Fruit fly (Drosophila melanogaster) Kc167 (cell line): ENCODE data around the gene CG18088.

Source experiments
- Myc ChIP-seq: fragments of >200 bp; optimal IDR thresholded peaks from 2 replicates; lab custom pipeline; 2017; ENCODE audit warnings: missing external identifiers
- Sin3A ChIP-seq: fragments of >200 bp; optimal IDR thresholded peaks from 2 replicates; lab custom pipeline; 2018; ENCODE audit warnings: missing external identifiers
- h ChIP-seq: fragments of >200 bp; optimal IDR thresholded peaks from 3 replicates; lab custom pipeline; 2018; ENCODE audit warnings: missing external identifiers
- insv ChIP-seq: fragments of >200 bp; optimal IDR thresholded peaks from 3 replicates; lab custom pipeline; 2018; ENCODE audit warnings: missing external identifiers
- psq ChIP-seq: fragments of >200 bp; optimal IDR thresholded peaks from 2 replicates; lab custom pipeline; 2017; ENCODE audit warnings: missing external identifiers
- ttk ChIP-seq: sonication (Bioruptor generic); optimal IDR thresholded peaks from 2 replicates; lab custom pipeline; 2017; ENCODE audit warnings: missing external identifiers

CG18088 gene

DNA sequence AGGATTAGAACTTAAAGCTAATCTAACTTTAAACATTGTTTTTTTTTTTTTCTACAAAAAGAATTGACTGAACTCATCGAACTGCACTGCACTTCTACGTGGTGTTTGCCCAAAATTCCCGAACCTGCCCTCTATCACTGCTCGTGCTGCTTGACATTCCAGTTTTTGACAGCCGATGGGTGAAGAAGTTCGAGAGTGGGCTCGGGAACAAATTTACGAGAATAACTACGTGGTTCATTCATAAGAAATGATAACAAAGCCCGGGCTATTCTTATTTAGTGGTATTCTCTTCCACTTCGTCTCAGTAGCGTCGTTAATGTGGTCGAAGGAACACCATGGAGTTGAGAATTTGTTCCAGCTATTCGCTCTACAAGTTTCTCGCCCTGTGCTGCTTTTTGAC, at the start of gene CG18088:
TSS of gene CG18088 (plus strand) at position 301 of the 400 bp plus-strand sequence.
- TF ChIP-seq Myc (lab: Kevin White, UChicago) (no peak), insv (lab: Kevin White, UChicago) (no peak), h (lab: Kevin White, UChicago) (no peak), Sin3A (lab: Kevin White, UChicago) (no peak), ttk (lab: Kevin White, UChicago) (no peak), psq (lab: Kevin White, UChicago) (no peak)

DNA sequence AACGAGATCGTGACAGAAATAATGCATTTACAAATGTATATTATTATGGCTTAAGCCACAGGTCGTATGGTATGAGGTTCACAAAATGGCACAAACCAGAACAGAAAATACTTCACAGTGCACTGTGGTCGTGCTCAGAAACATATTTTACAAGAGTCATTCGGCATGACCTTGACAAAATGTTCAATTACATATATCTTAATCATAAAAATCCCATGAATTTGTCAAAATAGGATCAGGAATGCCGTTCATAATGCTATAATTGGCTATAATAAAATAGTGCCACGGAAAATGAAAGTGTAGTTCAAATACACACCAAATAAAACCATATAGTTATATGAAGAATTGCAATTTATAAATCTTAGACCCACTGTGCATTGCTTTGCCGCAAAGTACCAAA, 47.7 kb upstream of the CG18088 start:
- TF ChIP-seq h (lab: Kevin White, UChicago) (no peak), Sin3A (lab: Kevin White, UChicago) (no peak), psq (lab: Kevin White, UChicago) (no peak), Myc (lab: Kevin White, UChicago) (no peak), ttk (lab: Kevin White, UChicago) (no peak), insv (lab: Kevin White, UChicago) (no peak)

DNA sequence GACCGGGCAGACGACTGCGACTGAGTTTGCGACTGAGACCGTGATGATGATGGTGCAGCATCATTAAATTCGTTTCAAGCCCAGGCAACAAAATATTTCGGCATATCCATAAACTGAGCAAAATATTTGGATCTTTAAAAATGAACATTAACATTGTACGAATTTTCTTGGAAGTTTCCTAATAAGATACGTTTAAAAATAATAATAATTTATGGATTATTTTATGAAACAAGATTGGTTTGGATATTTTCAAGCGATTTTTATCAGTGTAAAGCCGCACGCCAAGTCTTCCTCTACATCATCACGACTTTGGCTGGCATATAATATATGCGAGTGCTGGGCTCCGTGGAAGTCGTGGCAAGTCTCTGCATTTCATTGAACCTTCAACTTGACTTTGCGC, 47.0 kb upstream of the CG18088 start:
- TF ChIP-seq psq (lab: Kevin White, UChicago) (no peak), Myc (lab: Kevin White, UChicago) (no peak)

DNA sequence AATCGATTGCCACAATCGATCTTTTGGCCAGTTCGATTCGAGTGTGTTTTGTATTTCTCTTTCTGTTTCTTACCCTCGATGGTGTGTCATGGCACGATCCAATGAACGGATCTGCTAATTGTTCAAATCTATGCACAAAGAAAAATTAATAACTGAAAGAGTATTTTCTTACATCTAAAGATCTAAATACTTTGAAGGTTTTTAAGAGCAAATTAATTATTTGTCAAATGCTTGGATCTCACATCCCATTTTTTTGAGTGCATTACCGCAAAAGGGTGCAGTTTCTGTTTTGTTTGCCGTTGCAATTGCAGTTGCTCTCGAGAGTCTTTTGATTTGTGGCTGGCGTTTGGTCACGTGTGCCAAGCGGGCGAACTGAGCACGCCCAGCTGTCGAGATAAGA, 45.4 kb upstream of the CG18088 start:
- TF ChIP-seq h (lab: Kevin White, UChicago), result no peak
- no peak for TF ChIP-seq Myc (lab: Kevin White, UChicago)
- no peak for TF ChIP-seq Sin3A (lab: Kevin White, UChicago)
- TF ChIP-seq ttk (lab: Kevin White, UChicago), result no peak
- TF ChIP-seq insv (lab: Kevin White, UChicago), result no peak
- TF ChIP-seq psq (lab: Kevin White, UChicago), result no peak

DNA sequence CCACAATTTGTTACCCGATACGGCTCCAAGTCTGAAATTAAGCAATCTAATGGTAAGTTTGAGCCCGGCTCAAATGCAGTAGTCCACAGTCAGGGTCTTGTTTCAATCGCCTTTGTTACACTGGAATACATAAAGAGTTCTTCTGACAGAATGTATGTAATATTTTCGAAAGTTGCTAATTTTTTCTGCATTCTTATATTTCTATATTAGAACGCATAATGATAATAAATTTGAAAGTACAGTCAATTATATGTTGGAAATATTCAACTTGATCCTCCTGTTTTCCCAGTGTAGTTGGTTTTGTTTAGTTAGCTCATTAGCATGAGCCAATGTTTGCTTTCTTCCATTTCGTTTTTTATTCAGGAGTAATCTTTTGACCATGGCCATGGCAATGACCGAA, 43.9 kb upstream of the CG18088 start:
- no peak for TF ChIP-seq insv (lab: Kevin White, UChicago)
- TF ChIP-seq Sin3A (lab: Kevin White, UChicago), result no peak
- no peak for TF ChIP-seq ttk (lab: Kevin White, UChicago)
- no peak for TF ChIP-seq h (lab: Kevin White, UChicago)
- no peak for TF ChIP-seq Myc (lab: Kevin White, UChicago)
- TF ChIP-seq psq (lab: Kevin White, UChicago), result no peak

DNA sequence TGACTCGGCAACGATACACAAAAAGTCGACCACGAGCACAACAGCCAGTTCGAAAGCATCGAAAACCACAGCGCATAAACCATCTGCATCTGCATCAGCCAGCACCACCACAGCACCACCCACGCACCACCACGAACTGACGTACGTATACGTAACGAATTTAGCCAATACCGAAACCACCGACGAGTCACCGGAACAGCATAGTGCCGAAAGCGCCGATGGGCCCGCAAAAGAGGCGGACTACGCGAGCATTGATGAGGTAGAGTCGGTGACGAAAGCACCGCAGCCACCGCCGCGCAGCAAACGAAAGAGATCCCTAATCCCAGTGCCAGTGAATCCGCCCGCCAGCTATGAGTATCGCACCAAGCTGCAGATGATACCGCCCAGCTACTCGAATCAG, 36.2 kb upstream of the CG18088 start:
- TF ChIP-seq h (lab: Kevin White, UChicago), result no peak
- TF ChIP-seq ttk (lab: Kevin White, UChicago), result no peak
- TF ChIP-seq Myc (lab: Kevin White, UChicago), result no peak
- TF ChIP-seq insv (lab: Kevin White, UChicago), result no peak
- no peak for TF ChIP-seq psq (lab: Kevin White, UChicago)
- no peak for TF ChIP-seq Sin3A (lab: Kevin White, UChicago)

DNA sequence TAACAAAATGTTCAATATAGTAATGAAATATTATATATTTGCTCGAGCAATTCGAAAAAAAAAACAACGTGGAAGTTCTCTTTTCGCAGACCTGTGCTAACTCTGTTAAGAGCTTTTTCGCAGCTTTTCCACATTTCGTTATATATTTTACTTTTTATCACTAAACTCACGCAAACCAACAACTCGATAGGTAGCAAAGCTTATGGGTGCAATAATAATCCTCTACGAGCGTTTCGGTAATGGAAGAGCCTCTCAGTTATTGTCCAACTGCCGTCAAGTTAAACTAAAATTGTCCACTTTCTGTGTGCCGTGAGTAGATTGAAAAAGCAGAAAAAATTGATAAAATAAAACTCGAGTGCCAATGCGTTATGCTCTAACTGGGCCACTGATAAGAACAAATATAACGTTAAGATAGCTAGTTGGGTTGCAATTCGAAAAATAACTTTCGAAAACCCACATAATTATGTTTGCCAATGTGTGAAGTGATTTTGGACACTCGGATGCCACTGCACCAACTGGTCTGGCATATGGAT, 33.6 kb upstream of the CG18088 start, which contains the start of gene Tsp29Fa:
TSS of gene Tsp29Fa (plus strand) at position 253 of the 533 bp plus-strand sequence.
- TF ChIP-seq ttk (lab: Kevin White, UChicago) (no peak), h (lab: Kevin White, UChicago) (no peak), Myc (lab: Kevin White, UChicago) (no peak), insv (lab: Kevin White, UChicago) (no peak), Sin3A (lab: Kevin White, UChicago) (no peak), psq (lab: Kevin White, UChicago) (no peak)

DNA sequence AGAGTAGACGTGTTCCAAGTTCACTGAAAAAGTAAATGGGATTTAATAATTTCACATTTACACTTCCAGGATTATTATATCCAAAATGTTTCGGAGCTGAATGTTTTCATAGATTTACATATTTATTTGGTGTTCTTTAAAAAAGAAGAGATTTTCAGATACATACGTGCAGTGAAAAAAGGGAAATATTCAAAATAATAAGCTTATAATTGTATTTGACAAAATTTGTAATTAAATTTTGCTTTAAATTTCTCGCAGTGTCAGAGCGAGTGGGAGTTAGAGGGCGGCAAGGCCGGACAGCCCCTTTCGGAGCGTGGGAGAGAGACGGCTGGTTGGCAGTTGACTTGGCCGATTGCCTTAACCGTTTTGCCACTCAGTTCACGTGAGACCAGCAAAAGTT, 30.3 kb upstream of the CG18088 start, which contains the start of gene Tsp29Fb:
TSS of gene Tsp29Fb (plus strand) at position 388 of the 400 bp plus-strand sequence.
- TF ChIP-seq Sin3A (lab: Kevin White, UChicago) (no peak), Myc (lab: Kevin White, UChicago) (no peak), h (lab: Kevin White, UChicago) (no peak), ttk (lab: Kevin White, UChicago) (no peak), insv (lab: Kevin White, UChicago) (no peak), psq (lab: Kevin White, UChicago) (no peak)

DNA sequence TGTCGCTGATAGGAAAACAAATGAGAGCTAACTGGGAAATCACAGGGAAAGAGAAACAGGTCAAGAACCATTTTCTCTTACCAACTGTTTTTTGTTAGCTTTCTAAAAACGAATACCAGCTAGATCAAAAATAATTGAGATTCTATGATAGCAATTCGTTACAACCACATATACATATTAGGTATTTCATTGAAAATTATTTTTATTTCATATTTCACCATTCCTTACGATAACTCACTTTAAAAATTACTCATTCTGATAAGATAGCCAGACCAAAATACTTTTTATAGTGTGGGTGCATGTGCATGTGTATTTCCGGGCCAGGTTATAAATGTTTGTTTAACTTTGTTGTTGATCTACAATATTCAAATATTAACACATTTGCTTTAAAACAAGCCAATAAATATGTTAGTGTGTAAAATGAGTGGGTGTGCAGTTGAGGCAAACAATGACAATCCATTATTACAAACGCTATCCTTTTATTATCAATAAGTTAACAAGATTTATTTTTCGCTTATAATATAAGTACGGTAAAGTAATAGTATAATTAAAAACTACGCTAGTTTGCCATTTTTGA, 29.4 kb upstream of the CG18088 start:
- TF ChIP-seq Sin3A (lab: Kevin White, UChicago), result no peak
- TF ChIP-seq psq (lab: Kevin White, UChicago), result no peak
- no peak for TF ChIP-seq insv (lab: Kevin White, UChicago)
- TF ChIP-seq ttk (lab: Kevin White, UChicago), result no peak
- no peak for TF ChIP-seq Myc (lab: Kevin White, UChicago)
- no peak for TF ChIP-seq h (lab: Kevin White, UChicago)

DNA sequence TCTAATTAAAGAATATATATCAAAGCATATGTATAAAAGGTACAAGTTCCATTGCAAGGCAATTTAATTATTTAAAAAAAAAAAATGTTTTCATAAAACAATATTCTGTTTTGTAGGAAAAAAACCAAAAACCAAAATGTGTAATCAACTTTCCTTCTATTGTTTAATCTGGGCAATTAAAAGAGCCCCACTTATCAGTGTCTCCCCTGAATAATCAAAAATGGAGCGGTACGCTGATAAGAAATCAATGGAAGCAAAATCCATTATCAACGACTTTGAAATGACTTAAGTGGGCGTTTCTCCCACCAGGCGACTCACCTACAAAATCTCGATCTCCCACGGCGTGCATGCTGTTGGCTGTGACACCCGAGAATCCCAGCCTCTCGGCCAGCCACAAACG, 26.7 kb upstream of the CG18088 start:
- TF ChIP-seq ttk (lab: Kevin White, UChicago), result no peak
- TF ChIP-seq Sin3A (lab: Kevin White, UChicago), result no peak
- no peak for TF ChIP-seq Myc (lab: Kevin White, UChicago)
- TF ChIP-seq psq (lab: Kevin White, UChicago), result no peak
- no peak for TF ChIP-seq insv (lab: Kevin White, UChicago)

DNA sequence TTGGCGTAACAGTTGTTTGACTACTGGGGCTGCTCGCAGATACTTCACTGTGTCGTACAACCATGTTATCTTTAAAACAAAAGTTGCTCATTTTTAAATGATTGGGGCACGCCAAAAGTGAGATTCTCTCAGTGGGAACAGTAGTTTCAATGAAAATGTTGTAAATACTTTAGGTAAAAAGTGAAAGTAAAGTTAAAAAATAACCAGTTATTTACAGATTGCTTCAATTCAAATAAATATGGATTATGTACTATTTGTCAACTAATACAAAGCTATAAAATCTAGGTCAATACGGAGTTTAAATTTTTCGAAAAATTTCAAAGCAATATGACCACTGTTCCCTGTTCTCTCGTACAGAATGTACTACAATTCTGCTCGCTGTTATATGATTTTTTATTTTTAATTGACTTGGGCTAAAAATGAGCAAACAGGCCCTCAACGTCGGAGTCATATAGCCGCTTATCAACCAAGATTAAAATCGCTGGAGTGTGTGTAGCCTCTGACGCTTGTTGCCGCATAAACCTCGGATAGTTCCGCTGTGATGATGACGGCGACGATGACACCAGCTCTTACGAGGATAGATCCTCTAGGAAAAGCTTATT, 25.5 kb upstream of the CG18088 start, which contains the start of gene Argl:
TSS of gene Argl (minus strand) at position 370 of the 602 bp plus-strand sequence.
- no peak for TF ChIP-seq insv (lab: Kevin White, UChicago)
- TF ChIP-seq h (lab: Kevin White, UChicago), result no peak
- TF ChIP-seq Sin3A (lab: Kevin White, UChicago), result no peak
- no peak for TF ChIP-seq psq (lab: Kevin White, UChicago)
- no peak for TF ChIP-seq ttk (lab: Kevin White, UChicago)
- no peak for TF ChIP-seq Myc (lab: Kevin White, UChicago)
